Comparison of ENCODE assay signal across 5 worm cellular contexts in the genomic region with DNA sequence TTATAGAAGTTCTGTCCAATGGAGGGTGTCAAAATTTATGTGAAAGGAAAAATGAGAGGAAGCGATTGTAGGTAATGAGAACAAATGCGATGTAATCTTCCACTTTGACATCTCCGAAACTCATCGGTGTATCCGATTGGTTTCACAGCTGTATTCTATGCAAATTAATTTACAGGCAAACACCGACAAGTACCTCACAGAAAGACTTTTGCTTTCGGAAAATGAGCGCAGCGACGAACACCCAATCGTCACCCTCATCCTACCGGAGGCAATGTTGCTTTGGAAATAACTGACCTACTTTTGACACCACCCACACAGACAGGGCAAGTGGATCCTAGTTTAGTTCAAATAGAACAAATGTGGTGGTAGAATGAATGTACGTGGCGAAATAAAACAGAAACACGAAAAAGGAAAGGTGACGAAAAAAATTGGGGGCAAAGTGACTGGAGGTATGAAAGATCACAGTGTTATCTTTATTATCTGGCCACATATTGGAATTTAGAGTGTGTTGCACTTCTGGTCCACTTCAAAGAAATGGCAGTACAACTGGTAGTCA.
TF ChIP-seq lines count a peak whose summit lies in the region.

No protein-coding gene starts in this region.

TF ChIP-seq in whole organism, L1 larva, 84 proteins besides CTCF, POLR2A, EP300 and RAD21:
- TF ChIP-seq blmp-1 (tag; optimal IDR thresholded peaks at IDR 0.05; lab: Kevin White, UChicago), result peak; percentile 57
- no peak for TF ChIP-seq dsc-1 (tag; optimal IDR thresholded peaks at IDR 0.05; lab: Kevin White, UChicago)
TF ChIP-seq in whole organism, L1 larva: peak in this region for 1.

TF ChIP-seq in whole organism, L2 larva, 48 proteins besides CTCF, POLR2A, EP300 and RAD21:
- TF ChIP-seq lin-39 (tag; optimal IDR thresholded peaks at IDR 0.05; lab: Kevin White, UChicago) (no peak), elt-1 (tag; optimal IDR thresholded peaks at IDR 0.05; lab: Kevin White, UChicago) (peak; percentile 15)
TF ChIP-seq in whole organism, L2 larva: peak in this region for 1.

TF ChIP-seq in whole organism, L3 larva, 47 proteins besides CTCF, POLR2A, EP300 and RAD21:
- TF ChIP-seq nhr-23 (tag; optimal IDR thresholded peaks at IDR 0.05; lab: Kevin White, UChicago) (peak; percentile 12), skn-1 (tag; optimal IDR thresholded peaks at IDR 0.05; lab: Kevin White, UChicago) (no peak)

TF ChIP-seq in whole organism, L4 larva, 104 proteins besides CTCF, POLR2A, EP300 and RAD21:
- TF ChIP-seq F26F4.8 (GFP tag; conservative IDR thresholded peaks at IDR 0.05; lab: Robert Waterston, UW) (no peak), unc-62 (GFP tag; optimal IDR thresholded peaks at IDR 0.05 in 1 of 2; lab: Kevin White, UChicago) (peak in 1 of 2 experiments; percentile 57), unc-62 (tag; optimal IDR thresholded peaks at IDR 0.05; lab: Kevin White, UChicago) (no peak), aha-1 (tag; lab: Kevin White, UChicago) (peak; percentile 94)

TF ChIP-seq in whole organism, mixed stage, embryonic, 35 proteins besides CTCF, POLR2A, EP300 and RAD21:
- TF ChIP-seq tbx-8 (GFP tag; optimal IDR thresholded peaks at IDR 0.05; lab: Kevin White, UChicago), result no peak
- no peak for TF ChIP-seq hlh-1 (tag; optimal IDR thresholded peaks at IDR 0.05; lab: Kevin White, UChicago)
- no peak for TF ChIP-seq ceh-83 (GFP tag; optimal IDR thresholded peaks at IDR 0.05; lab: Kevin White, UChicago)
- TF ChIP-seq elt-1 (tag; optimal IDR thresholded peaks at IDR 0.05; lab: Kevin White, UChicago; ENCODE audit: borderline replicate concordance, insufficient read depth), result peak; percentile 44
- no peak for TF ChIP-seq pha-4 (tag; optimal IDR thresholded peaks at IDR 0.05; lab: Kevin White, UChicago)
